Fruit fly (Drosophila melanogaster) whole organism, embryonic: ENCODE results near the gene ldbr.
A peak's percentile ranks its signal among the peaks of the same experiment; 100 is the strongest.

Experiments
- Adf1 ChIP-seq: fragments of 200-800 bp; sonication (Bioruptor generic); IDR thresholded peaks from 2 replicates; pipeline ENCODE4 v1.3.6; 2022; ENCODE audit warnings: missing biosample characterization, missing genetic modification characterization
- CG10274 ChIP-seq: fragments of 200-800 bp; sonication (Bioruptor generic); optimal IDR thresholded peaks from 3 replicates; lab custom pipeline; 2017; ENCODE audit warnings: missing biosample characterization, mild to moderate bottlenecking, missing genetic modification characterization
- CG12071 ChIP-seq: fragments of 200-800 bp; sonication (Bioruptor generic); optimal IDR thresholded peaks from 3 replicates; lab custom pipeline; 2018; ENCODE audit warnings: missing biosample characterization, mild to moderate bottlenecking, missing genetic modification characterization
- CG12942 ChIP-seq: fragments of 200-800 bp; sonication (Bioruptor generic); optimal IDR thresholded peaks from 3 replicates; lab custom pipeline; 2016; ENCODE audit warnings: missing biosample characterization, missing genetic modification characterization
- CG1529 ChIP-seq: fragments of 200-800 bp; sonication (Bioruptor generic); optimal IDR thresholded peaks from 3 replicates; lab custom pipeline; 2018; ENCODE audit warnings: missing biosample characterization, missing genetic modification characterization
- CG16815 ChIP-seq: fragments of 200-800 bp; sonication (Bioruptor generic); optimal IDR thresholded peaks from 3 replicates; lab custom pipeline; 2017; ENCODE audit warnings: missing biosample characterization, mild to moderate bottlenecking, missing genetic modification characterization
- CG2875 ChIP-seq: fragments of 200-800 bp; sonication (Bioruptor generic); optimal IDR thresholded peaks from 2 replicates; lab custom pipeline; 2017; ENCODE audit warnings: missing biosample characterization, mild to moderate bottlenecking, missing genetic modification characterization, missing genetic modification reagents
- CG3163 ChIP-seq: fragments of 200-800 bp; sonication (Bioruptor generic); optimal IDR thresholded peaks from 3 replicates; lab custom pipeline; 2016; ENCODE audit warnings: missing biosample characterization, missing genetic modification characterization
- CG3281 ChIP-seq: fragments of 200-800 bp; sonication (Bioruptor generic); optimal IDR thresholded peaks from 3 replicates; lab custom pipeline; 2017; ENCODE audit warnings: missing biosample characterization, mild to moderate bottlenecking, missing genetic modification characterization
- CG4328 ChIP-seq: fragments of 200-800 bp; sonication (Bioruptor generic); optimal IDR thresholded peaks from 3 replicates; lab custom pipeline; 2017; ENCODE audit warnings: missing biosample characterization, missing genetic modification reagents, missing genetic modification characterization
- CG4707 ChIP-seq: fragments of 200-800 bp; sonication (Bioruptor generic); optimal IDR thresholded peaks from 2 replicates; lab custom pipeline; 2018; ENCODE audit warnings: missing biosample characterization, mild to moderate bottlenecking, missing genetic modification characterization, moderate library complexity
- CG4854 ChIP-seq: fragments of 200-800 bp; sonication (Bioruptor generic); optimal IDR thresholded peaks from 2 replicates; lab custom pipeline; 2016; ENCODE audit warnings: missing biosample characterization, missing genetic modification characterization, inconsistent platforms
- CG6765 ChIP-seq: fragments of 200-800 bp; sonication (Bioruptor generic); optimal IDR thresholded peaks from 3 replicates; lab custom pipeline; 2017; ENCODE audit warnings: missing biosample characterization, mild to moderate bottlenecking, missing genetic modification characterization
- CG8924 ChIP-seq: fragments of 200-800 bp; optimal IDR thresholded peaks from 3 replicates; lab custom pipeline; 2019; ENCODE audit warnings: missing biosample characterization, mild to moderate bottlenecking, missing genetic modification characterization, moderate library complexity
- CG9437 ChIP-seq: fragments of 200-800 bp; sonication (Bioruptor generic); optimal IDR thresholded peaks from 2 replicates; lab custom pipeline; 2018; ENCODE audit warnings: missing biosample characterization, mild to moderate bottlenecking, missing genetic modification characterization
- CHES-1-like ChIP-seq: fragments of 200-800 bp; sonication (Bioruptor generic); optimal IDR thresholded peaks from 2 replicates; lab custom pipeline; 2016; ENCODE audit warnings: missing biosample characterization, missing genetic modification characterization
- CoRest ChIP-seq: fragments of 200-800 bp; sonication (Bioruptor generic); optimal IDR thresholded peaks from 3 replicates; lab custom pipeline; 2018; ENCODE audit warnings: missing biosample characterization, mild to moderate bottlenecking, missing genetic modification characterization, moderate library complexity
- D19B ChIP-seq: fragments of 200-800 bp; sonication (Bioruptor generic); optimal IDR thresholded peaks from 2 replicates; lab custom pipeline; 2017; ENCODE audit warnings: missing biosample characterization, mild to moderate bottlenecking, missing genetic modification characterization
- Ets97D ChIP-seq: fragments of 200-800 bp; sonication (Bioruptor generic); optimal IDR thresholded peaks from 3 replicates; lab custom pipeline; 2016; ENCODE audit warnings: missing biosample characterization, missing genetic modification characterization
- Fer1 ChIP-seq: fragments of 200-800 bp; sonication (Bioruptor generic); optimal IDR thresholded peaks from 2 replicates; lab custom pipeline; 2017; ENCODE audit warnings: missing biosample characterization, mild to moderate bottlenecking, missing genetic modification characterization
- Hr3 ChIP-seq: fragments of 200-800 bp; sonication (Bioruptor generic); optimal IDR thresholded peaks from 3 replicates; lab custom pipeline; 2016; ENCODE audit warnings: missing biosample characterization, missing genetic modification characterization
- Meics ChIP-seq: fragments of 200-800 bp; sonication (Bioruptor generic); optimal IDR thresholded peaks from 2 replicates; lab custom pipeline; 2017; ENCODE audit warnings: missing biosample characterization, mild to moderate bottlenecking, missing genetic modification characterization
- NC2β ChIP-seq: fragments of 200-800 bp; sonication (Bioruptor generic); optimal IDR thresholded peaks from 2 replicates; lab custom pipeline; 2016; ENCODE audit warnings: missing biosample characterization, missing genetic modification characterization
- Neu2 ChIP-seq: fragments of 200-800 bp; sonication (Bioruptor generic); optimal IDR thresholded peaks from 3 replicates; lab custom pipeline; 2016; ENCODE audit warnings: missing biosample characterization, missing genetic modification characterization, borderline replicate concordance
- NfI ChIP-seq: fragments of 200-800 bp; sonication (Bioruptor generic); optimal IDR thresholded peaks from 3 replicates; lab custom pipeline; 2018; ENCODE audit warnings: missing biosample characterization, mild to moderate bottlenecking, missing genetic modification characterization, moderate library complexity
- Oaz ChIP-seq: fragments of 200-800 bp; sonication (Bioruptor generic); IDR thresholded peaks from 2 replicates; pipeline ENCODE4 v1.3.6; 2022; ENCODE audit warnings: missing biosample characterization, missing genetic modification characterization
- Optix ChIP-seq: fragments of 200-800 bp; sonication (Bioruptor generic); IDR thresholded peaks from 3 replicates; pipeline ENCODE4 v1.3.6; 2022; ENCODE audit warnings: missing biosample characterization, missing genetic modification characterization
- Ravus ChIP-seq: fragments of 200-800 bp; sonication (Bioruptor generic); IDR thresholded peaks from 2 replicates; pipeline ENCODE4 v1.3.6; 2022; ENCODE audit warnings: missing biosample characterization, missing genetic modification characterization
- Rx ChIP-seq: fragments of 200-800 bp; sonication (Bioruptor generic); IDR thresholded peaks from 2 replicates; pipeline ENCODE4 v1.3.6; 2022; ENCODE audit warnings: missing biosample characterization, missing genetic modification characterization
- Sin3A ChIP-seq: fragments of >200 bp; optimal IDR thresholded peaks from 2 replicates; lab custom pipeline; 2018
- Six4 ChIP-seq: fragments of 200-800 bp; sonication (Bioruptor generic); optimal IDR thresholded peaks from 2 replicates; lab custom pipeline; 2016; ENCODE audit warnings: missing biosample characterization, missing genetic modification characterization
- Sry-β ChIP-seq: fragments of 200-800 bp; sonication (Bioruptor generic); optimal IDR thresholded peaks from 2 replicates; lab custom pipeline; 2018; ENCODE audit warnings: missing biosample characterization, mild to moderate bottlenecking, missing genetic modification characterization, moderate library complexity
- Vsx1 ChIP-seq: fragments of 200-800 bp; sonication (Bioruptor generic); optimal IDR thresholded peaks from 2 replicates; lab custom pipeline; 2017; ENCODE audit warnings: missing biosample characterization, mild to moderate bottlenecking, missing genetic modification characterization, missing genetic modification reagents
- Xbp1 ChIP-seq: fragments of 200-800 bp; sonication (Bioruptor generic); optimal IDR thresholded peaks from 3 replicates; lab custom pipeline; 2016; ENCODE audit warnings: missing biosample characterization, mild to moderate bottlenecking, missing genetic modification characterization
- al ChIP-seq: fragments of 200-800 bp; sonication (Bioruptor generic); IDR thresholded peaks from 2 replicates; pipeline ENCODE4 v1.3.6; 2022; ENCODE audit warnings: missing biosample characterization, missing genetic modification characterization
- bigmax ChIP-seq: fragments of 200-800 bp; sonication (Bioruptor generic); optimal IDR thresholded peaks from 2 replicates; lab custom pipeline; 2018; ENCODE audit warnings: missing biosample characterization, mild to moderate bottlenecking, missing genetic modification characterization
- bowl ChIP-seq: fragments of 200-800 bp; sonication (Bioruptor generic); IDR thresholded peaks from 2 replicates; pipeline ENCODE4 v1.3.6; 2022; ENCODE audit warnings: missing biosample characterization, missing genetic modification characterization
- bsh ChIP-seq, 2 experiments: fragments of 200-800 bp; sonication (Bioruptor generic); optimal IDR thresholded peaks; 2 replicates each; lab custom pipeline; 2017 to 2018; ENCODE audit warnings: mild to moderate bottlenecking in 2 of 2, missing biosample characterization in 2 of 2, missing genetic modification characterization in 2 of 2, moderate library complexity in 1 of 2
- cato ChIP-seq: fragments of 200-800 bp; sonication (Bioruptor generic); optimal IDR thresholded peaks from 2 replicates; lab custom pipeline; 2016; ENCODE audit warnings: missing biosample characterization, missing genetic modification characterization, borderline replicate concordance
- disco-r ChIP-seq: fragments of 200-800 bp; sonication (Bioruptor generic); optimal IDR thresholded peaks from 2 replicates; lab custom pipeline; 2016; ENCODE audit warnings: missing biosample characterization, missing genetic modification characterization
- dysf ChIP-seq: fragments of 200-800 bp; sonication (Bioruptor generic); IDR thresholded peaks from 3 replicates; pipeline ENCODE4 v1.3.6; 2022; ENCODE audit warnings: missing biosample characterization, missing genetic modification characterization
- gfzf ChIP-seq: fragments of 200-800 bp; sonication (Bioruptor generic); optimal IDR thresholded peaks from 2 replicates; lab custom pipeline; 2016; ENCODE audit warnings: missing biosample characterization, mild to moderate bottlenecking, missing genetic modification characterization, moderate library complexity
- nmo ChIP-seq: fragments of 200-800 bp; sonication (Bioruptor generic); optimal IDR thresholded peaks from 2 replicates; lab custom pipeline; 2018; ENCODE audit warnings: missing biosample characterization, mild to moderate bottlenecking, missing genetic modification characterization, moderate library complexity
- rib ChIP-seq: fragments of 200-800 bp; sonication (Bioruptor generic); IDR thresholded peaks from 2 replicates; pipeline ENCODE4 v1.3.6; 2022; ENCODE audit warnings: missing biosample characterization, missing genetic modification characterization
- slbo ChIP-seq: fragments of 200-800 bp; sonication (Bioruptor generic); IDR thresholded peaks from 2 replicates; pipeline ENCODE4 v1.3.6; 2022; ENCODE audit warnings: missing biosample characterization, missing genetic modification characterization
- ssp ChIP-seq: fragments of 200-800 bp; sonication (Bioruptor generic); IDR thresholded peaks from 2 replicates; pipeline ENCODE4 v1.3.6; 2022; ENCODE audit warnings: missing biosample characterization, missing genetic modification characterization
- tna ChIP-seq: fragments of 200-800 bp; sonication (Bioruptor generic); IDR thresholded peaks from 2 replicates; pipeline ENCODE4 v1.3.6; 2022; ENCODE audit warnings: missing biosample characterization, missing genetic modification characterization; ENCODE audit not compliant: partially characterized antibody
- toy ChIP-seq: fragments of 200-800 bp; sonication (Bioruptor generic); IDR thresholded peaks from 2 replicates; pipeline ENCODE4 v1.3.6; 2022; ENCODE audit warnings: missing biosample characterization, missing genetic modification characterization
- vfl ChIP-seq: fragments of 200-800 bp; sonication (Bioruptor generic); optimal IDR thresholded peaks from 2 replicates; lab custom pipeline; 2016; ENCODE audit warnings: missing biosample characterization, missing genetic modification characterization
- wek ChIP-seq: fragments of 200-800 bp; sonication (Bioruptor generic); optimal IDR thresholded peaks from 3 replicates; lab custom pipeline; 2018; ENCODE audit warnings: missing biosample characterization, mild to moderate bottlenecking, missing genetic modification characterization, moderate library complexity
- zen ChIP-seq: fragments of 200-800 bp; sonication (Bioruptor generic); optimal IDR thresholded peaks from 3 replicates; lab custom pipeline; 2018; ENCODE audit warnings: missing biosample characterization, mild to moderate bottlenecking, missing genetic modification characterization, moderate library complexity

The ldbr gene

DNA sequence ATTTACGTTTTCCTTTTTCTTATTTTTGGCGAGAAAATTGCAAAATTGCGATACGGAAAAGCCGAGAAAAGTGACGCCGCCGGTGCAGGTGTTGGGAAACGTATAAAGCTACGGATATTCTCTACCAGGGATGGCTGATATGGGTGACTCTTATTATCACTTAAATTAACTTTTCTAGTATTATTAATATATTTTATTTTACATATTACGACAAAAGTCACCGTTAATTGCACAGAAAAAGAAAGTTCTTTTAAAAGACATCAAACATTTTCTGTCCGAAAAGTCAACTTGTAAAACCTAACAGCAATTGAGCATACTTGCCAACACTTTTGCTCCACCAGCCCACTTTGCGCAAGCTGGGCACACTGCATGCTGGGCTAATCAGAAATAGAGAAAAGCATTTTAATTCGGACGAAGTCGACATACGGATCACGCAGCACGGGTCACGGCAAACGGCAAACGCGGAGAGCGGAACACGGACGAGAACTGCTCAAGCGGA, 6.1 kb downstream of the ldbr start, which contains the start of the genes Cds and Uba2 (continued):
- TF ChIP-seq disco-r (peak; percentile 23), CG4707 (GFP tag; lab: Kevin White, UChicago) (peak; percentile 57), CG9437 (GFP tag; lab: Kevin White, UChicago) (peak; percentile 81), rib (GFP tag; lab: Robert Waterston, UW) (peak; percentile 87), CG1529 (GFP tag; lab: Kevin White, UChicago) (peak; percentile 73), CG16815 (GFP tag; lab: Kevin White, UChicago) (peak; percentile 87), bsh (GFP tag; optimal IDR thresholded peaks at IDR 0.05; lab: Kevin White, UChicago) (peak in 1 of 2 experiments; percentile 91), bigmax (GFP tag; lab: Kevin White, UChicago) (peak; percentile 32), dysf (GFP tag; lab: Robert Waterston, UW) (peak; percentile 92), nmo (peak; percentile 94), Meics (peak; percentile 94), Six4 (peak; percentile 87), CoRest (tag; lab: Kevin White, UChicago) (peak; percentile 94), NfI (GFP tag; lab: Kevin White, UChicago) (peak; percentile 95), Vsx1 (GFP tag; lab: Kevin White, UChicago) (peak; percentile 99), CG8924 (peak; percentile 92), CHES-1-like (GFP tag; lab: Kevin White, UChicago) (peak; percentile 74), Neu2 (GFP tag; lab: Kevin White, UChicago) (no peak), CG12071 (GFP tag; lab: Kevin White, UChicago) (no peak), zen (peak; percentile 85), al (peak; percentile 94), Sin3A (lab: Kevin White, UChicago) (peak; percentile 74), CG3163 (GFP tag; lab: Kevin White, UChicago) (peak; percentile 33), D19B (GFP tag; lab: Kevin White, UChicago) (peak; percentile 85), Optix (GFP tag; lab: Robert Waterston, UW) (peak; percentile 81), Oaz (GFP tag; lab: Robert Waterston, UW) (peak; percentile 83), CG12942 (GFP tag; lab: Kevin White, UChicago) (peak; percentile 94), Fer1 (GFP tag; lab: Kevin White, UChicago) (peak; percentile 95), vfl (peak; percentile 85), tna (GFP tag; lab: Robert Waterston, UW) (no peak), wek (peak; percentile 82), Ravus (GFP tag; lab: Robert Waterston, UW) (peak; percentile 66), Ets97D (GFP tag; lab: Kevin White, UChicago) (peak; percentile 77), Hr3 (GFP tag; lab: Kevin White, UChicago) (peak; percentile 95), Rx (GFP tag; lab: Robert Waterston, UW) (peak; percentile 87), toy (GFP tag; lab: Robert Waterston, UW) (no peak; the same call in none of the 2 replicates), CG6765 (GFP tag; lab: Kevin White, UChicago) (peak; percentile 89), gfzf (GFP tag; lab: Kevin White, UChicago) (peak; percentile 71), CG2875 (GFP tag; lab: Kevin White, UChicago) (peak; percentile 80), Adf1 (peak; percentile 80), slbo (peak; percentile 96), CG4328 (peak; percentile 93), CG3281 (peak; percentile 95), CG4854 (GFP tag; lab: Kevin White, UChicago) (peak; percentile 63), Xbp1 (peak; percentile 95), NC2β (GFP tag; lab: Kevin White, UChicago) (peak; percentile 53), ssp (peak; percentile 84), Sry-β (GFP tag; lab: Kevin White, UChicago) (peak; percentile 75), CG10274 (GFP tag; lab: Kevin White, UChicago) (peak; percentile 66), bowl (no peak), cato (GFP tag; lab: Kevin White, UChicago) (peak; percentile 90)
